Worm (Caenorhabditis elegans): ENCODE results near the gene prx-13.

Gene prx-13

ce11 chrII:7261854-7262253, 10.0 kb upstream of the prx-13 start, which contains the start of gene C30G12.4:
TSS of gene C30G12.4 (plus strand) at chrII:7262154.
- no peak for TF ChIP-seq hmg-11 (tag; optimal IDR thresholded peaks at IDR 0.05)
- no peak for TF ChIP-seq mml-1 (tag; optimal IDR thresholded peaks at IDR 0.05)
- TF ChIP-seq fkh-2 (tag; optimal IDR thresholded peaks at IDR 0.05) = no peak

ce11 chrII:7255614-7256162, 3.9 kb upstream of the prx-13 start, which contains the start of gene F32A5.8:
TSS of gene F32A5.8 (plus strand) at chrII:7256112.
- TF ChIP-seq nhr-77 (tag; optimal IDR thresholded peaks at IDR 0.05) = no peak
- peak; percentile 33 for TF ChIP-seq jun-1 (tag; optimal IDR thresholded peaks at IDR 0.05)
- no peak for TF ChIP-seq aly-2 (tag; optimal IDR thresholded peaks at IDR 0.05)
- TF ChIP-seq fos-1 (tag; optimal IDR thresholded peaks at IDR 0.05) = peak; percentile 67
- TF ChIP-seq pqm-1 (tag; optimal IDR thresholded peaks at IDR 0.05) = peak; percentile 62
- TF ChIP-seq elt-2 (tag; optimal IDR thresholded peaks at IDR 0.05) = peak; percentile 67
- TF ChIP-seq nhr-25 (tag; optimal IDR thresholded peaks at IDR 0.05) = peak; percentile 32
- peak; percentile 92 for TF ChIP-seq pha-4 (tag; optimal IDR thresholded peaks at IDR 0.05)

- TF ChIP-seq fos-1 (tag; optimal IDR thresholded peaks at IDR 0.05) (no peak), pha-4 (tag; optimal IDR thresholded peaks at IDR 0.05) (peak; percentile 29)
These were observed 1.3 kb upstream of the prx-13 start, which contains the start of gene lsm-4 for ce11 chrII:7253073-7253472. TSS of gene lsm-4 (minus strand) at chrII:7253163.

- no peak for TF ChIP-seq mdl-1 (tag; optimal IDR thresholded peaks at IDR 0.05)
- no peak for TF ChIP-seq nhr-12 (tag; optimal IDR thresholded peaks at IDR 0.05)
- TF ChIP-seq elt-3 (tag; optimal IDR thresholded peaks at IDR 0.05) = no peak
- TF ChIP-seq lin-15B (tag; optimal IDR thresholded peaks at IDR 0.05) = no peak
- TF ChIP-seq ztf-4 (tag; optimal IDR thresholded peaks at IDR 0.05) = no peak
- no peak for TF ChIP-seq snpc-4 (tag; optimal IDR thresholded peaks at IDR 0.05)
- TF ChIP-seq ceh-16 (tag; optimal IDR thresholded peaks at IDR 0.05) = no peak
- no peak for TF ChIP-seq jun-1 (tag; optimal IDR thresholded peaks at IDR 0.05)
- no peak for TF ChIP-seq zag-1 (tag; optimal IDR thresholded peaks at IDR 0.05)
- TF ChIP-seq egl-5 (tag; optimal IDR thresholded peaks at IDR 0.05) = no peak
- TF ChIP-seq mml-1 (tag; optimal IDR thresholded peaks at IDR 0.05) = no peak
- no peak for TF ChIP-seq nhr-28 (tag; optimal IDR thresholded peaks at IDR 0.05)
- no peak for TF ChIP-seq egl-27 (tag; optimal IDR thresholded peaks at IDR 0.05)
- TF ChIP-seq lsy-12 (tag; optimal IDR thresholded peaks at IDR 0.05) = no peak
- TF ChIP-seq pqm-1 (tag; optimal IDR thresholded peaks at IDR 0.05) = no peak
- TF ChIP-seq fkh-10 (GFP tag; optimal IDR thresholded peaks at IDR 0.05) = no peak
- TF ChIP-seq nhr-11 (tag; optimal IDR thresholded peaks at IDR 0.05) = no peak
- no peak for TF ChIP-seq fos-1 (tag; optimal IDR thresholded peaks at IDR 0.05)
These were observed 6.2 kb downstream of the prx-13 start, which contains the start of gene skpo-3 for ce11 chrII:7245576-7245975. TSS of gene skpo-3 (plus strand) at chrII:7245876.

ce11 chrII:7242754-7243153, 9.1 kb downstream of the prx-13 start:
- no peak for TF ChIP-seq mdl-1 (tag; optimal IDR thresholded peaks at IDR 0.05)
- TF ChIP-seq nhr-25 (tag; optimal IDR thresholded peaks at IDR 0.05) = peak; percentile 30

- TF ChIP-seq nhr-25 (tag; optimal IDR thresholded peaks at IDR 0.05) = peak; percentile 66
- TF ChIP-seq daf-12 (tag; optimal IDR thresholded peaks at IDR 0.05) = no peak
These were observed 12.1 kb downstream of the prx-13 start for ce11 chrII:7239705-7240104.

- TF ChIP-seq fos-1 (tag; optimal IDR thresholded peaks at IDR 0.05) (no peak), daf-12 (tag; optimal IDR thresholded peaks at IDR 0.05) (no peak), sea-2 (GFP tag; optimal IDR thresholded peaks at IDR 0.05) (no peak), elt-1 (tag; optimal IDR thresholded peaks at IDR 0.05) (peak; percentile 77), nhr-11 (tag; optimal IDR thresholded peaks at IDR 0.05) (no peak), nhr-12 (tag; optimal IDR thresholded peaks at IDR 0.05) (no peak), eor-1 (tag; optimal IDR thresholded peaks at IDR 0.05) (no peak), jun-1 (tag; optimal IDR thresholded peaks at IDR 0.05) (no peak)
These were observed 13.0 kb downstream of the prx-13 start for ce11 chrII:7238791-7239190.

All from whole organism, L3 larva.